Worm (Caenorhabditis elegans) whole organism, late embryonic: Measurements from ENCODE around the gene T02B11.4.

Experiments
- ama-1 ChIP-seq: fragments of 150-350 bp; optimal IDR thresholded peaks from 2 replicates; lab custom pipeline; 2014
- ets-4 ChIP-seq: sonication (generic microtip); optimal IDR thresholded peaks from 2 replicates; lab custom pipeline; 2016; ENCODE audit warnings: missing genetic modification characterization, missing compliant biosample characterization
- fkh-10 ChIP-seq: fragments of 150-350 bp; optimal IDR thresholded peaks from 2 replicates; lab custom pipeline; 2014; ENCODE audit warnings: missing biosample characterization, missing genetic modification reagents, missing genetic modification characterization
- unc-86 ChIP-seq: sonication (generic microtip); optimal IDR thresholded peaks from 2 replicates; lab custom pipeline; 2016; ENCODE audit warnings: missing genetic modification characterization, missing compliant biosample characterization

ce11 chrV:879171-879570 lies 8.2 kb upstream of the T02B11.4 start, which contains the start of gene srg-53:
- TF ChIP-seq ets-4 (tag; lab: Kevin White, UChicago) (no peak), ama-1 (lab: Kevin White, UChicago) (no peak), fkh-10 (GFP tag; lab: Kevin White, UChicago) (no peak), unc-86 (tag; lab: Kevin White, UChicago) (no peak)
